Fruit fly (Drosophila melanogaster) whole organism, larva: ENCODE data around the gene Rpp14b.

Source experiments
- noc ChIP-seq: fragments of 200-800 bp; sonication (Bioruptor generic); optimal IDR thresholded peaks from 3 replicates; lab custom pipeline; 2019; ENCODE audit warnings: missing biosample characterization, mild to moderate bottlenecking, missing genetic modification characterization, moderate library complexity

Gene Rpp14b

dm6 chr3R:30055915-30056544 is at the start of gene Rpp14b, which contains the start of gene spn-A:
TSS of gene Rpp14b (plus strand) at chr3R:30055957.
TSS of gene spn-A (minus strand) at chr3R:30056037.
- no peak for TF ChIP-seq noc (tag; lab: Kevin White, UChicago)

dm6 chr3R:30009173-30009572 is 46.6 kb upstream of the Rpp14b start, which contains the start of gene CG7912:
TSS of gene CG7912 (minus strand) at chr3R:30009189.
- TF ChIP-seq noc (tag; lab: Kevin White, UChicago), result no peak

dm6 chr3R:30012602-30013489 is 42.9 kb upstream of the Rpp14b start:
- peak; percentile 71 for TF ChIP-seq noc (tag; lab: Kevin White, UChicago)

dm6 chr3R:30013909-30014308 is 41.8 kb upstream of the Rpp14b start:
- TF ChIP-seq noc (tag; lab: Kevin White, UChicago), result no peak

- TF ChIP-seq noc (tag; lab: Kevin White, UChicago), result no peak
Observed at dm6 chr3R:30014480-30014879, 41.3 kb upstream of the Rpp14b start.

- peak; percentile 42 for TF ChIP-seq noc (tag; lab: Kevin White, UChicago)
Observed at dm6 chr3R:30014977-30015514, 40.7 kb upstream of the Rpp14b start, which contains the start of gene CG7920. TSS of gene CG7920 (minus strand) at chr3R:30015284.

dm6 chr3R:30021009-30021408 is 34.7 kb upstream of the Rpp14b start:
- TF ChIP-seq noc (tag; lab: Kevin White, UChicago), result no peak

- TF ChIP-seq noc (tag; lab: Kevin White, UChicago), result no peak
Observed at dm6 chr3R:30021559-30022451, 34.0 kb upstream of the Rpp14b start, which contains the start of gene Mgat2. TSS of gene Mgat2 (minus strand) at chr3R:30022221.

dm6 chr3R:30022452-30023028 is 33.2 kb upstream of the Rpp14b start, which contains the start of the genes RpS28a and Axn:
TSS of gene RpS28a (minus strand) at chr3R:30022648.
TSS of gene Axn (plus strand) at chr3R:30022842.
- TF ChIP-seq noc (tag; lab: Kevin White, UChicago), result no peak

- no peak for TF ChIP-seq noc (tag; lab: Kevin White, UChicago)
Observed at dm6 chr3R:30023445-30023844, 32.3 kb upstream of the Rpp14b start.

dm6 chr3R:30030061-30030460 is 25.7 kb upstream of the Rpp14b start:
- no peak for TF ChIP-seq noc (tag; lab: Kevin White, UChicago)

- TF ChIP-seq noc (tag; lab: Kevin White, UChicago), result no peak
Observed at dm6 chr3R:30032281-30032680, 23.5 kb upstream of the Rpp14b start.

dm6 chr3R:30036609-30037008 is 19.1 kb upstream of the Rpp14b start, which contains the start of gene ZIPIC:
TSS of gene ZIPIC (minus strand) at chr3R:30036870.
- TF ChIP-seq noc (tag; lab: Kevin White, UChicago), result no peak

- no peak for TF ChIP-seq noc (tag; lab: Kevin White, UChicago)
Observed at dm6 chr3R:30037630-30038029, 18.1 kb upstream of the Rpp14b start, which contains the start of gene ocn. TSS of gene ocn (minus strand) at chr3R:30037730.
